Worm (Caenorhabditis elegans) whole organism, early embryonic: ENCODE measurements around the gene C56E6.2.

Source experiments
- B0310.2 ChIP-seq: sonication (generic microtip); optimal IDR thresholded peaks from 2 replicates; lab custom pipeline; 2016; ENCODE audit warnings: mild to moderate bottlenecking, missing genetic modification characterization, missing compliant biosample characterization
- hmg-4 ChIP-seq: fragments of 200-800 bp; sonication (Bioruptor generic); optimal IDR thresholded peaks from 2 replicates; lab custom pipeline; 2018; ENCODE audit warnings: mild to moderate bottlenecking, missing genetic modification characterization, missing compliant biosample characterization
- hnd-1 ChIP-seq: sonication (generic microtip); optimal IDR thresholded peaks from 2 replicates; lab custom pipeline; 2016; ENCODE audit warnings: missing genetic modification characterization, missing compliant biosample characterization

DNA sequence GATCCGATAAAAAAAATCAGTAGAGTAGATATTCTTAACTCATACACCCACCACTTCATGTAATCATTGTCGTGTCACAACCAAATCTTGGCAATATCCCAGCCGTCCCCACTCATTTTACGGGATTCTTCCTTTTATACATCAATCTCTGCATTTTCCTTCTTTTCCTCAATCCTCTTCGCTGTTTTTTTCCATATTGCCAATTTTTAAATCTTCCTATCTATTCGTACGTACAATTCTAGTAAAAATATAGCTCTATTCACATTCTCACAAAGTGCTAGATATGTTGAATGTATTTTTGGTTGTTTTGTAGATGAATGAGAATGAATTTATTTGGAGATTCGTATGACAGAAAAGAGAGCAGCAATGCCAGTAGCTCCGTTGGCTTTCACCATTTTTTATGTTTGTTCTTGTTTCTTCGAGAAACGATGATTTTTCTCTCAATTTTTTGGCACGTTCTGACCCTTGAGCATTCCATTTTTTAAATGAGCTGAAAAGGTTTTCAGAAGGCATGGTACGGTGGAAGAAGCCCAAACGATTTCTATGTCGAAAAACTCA, 49.5 kb upstream of the C56E6.2 start, which contains the start of gene T28D9.16:
- TF ChIP-seq hnd-1 (tag; lab: Kevin White, UChicago) = no peak
- no peak for TF ChIP-seq B0310.2
- no peak for TF ChIP-seq hmg-4 (GFP tag; lab: Kevin White, UChicago)
